Fruit fly (Drosophila melanogaster): ENCODE results near the gene CG5984.

CG5984 gene

dm6 chr3R:27245401-27245757, 2.4 kb downstream of the CG5984 start:
- TF ChIP-seq ci (GFP tag; IDR thresholded peaks at IDR 0.05) (peak; percentile 52; the same call in 1 of the 3 replicates), Side (GFP tag; optimal IDR thresholded peaks at IDR 0.05) (no peak), CG33557 (GFP tag; optimal IDR thresholded peaks at IDR 0.05) (no peak), Hand (GFP tag; optimal IDR thresholded peaks at IDR 0.05) (no peak), stc (GFP tag; IDR thresholded peaks at IDR 0.05) (no peak), Optix (GFP tag; IDR thresholded peaks at IDR 0.05) (no peak), pb (GFP tag; optimal IDR thresholded peaks at IDR 0.05) (no peak), Abd-B (GFP tag; optimal IDR thresholded peaks at IDR 0.05) (no peak), Ptx1 (GFP tag; IDR thresholded peaks at IDR 0.05) (no peak), CG1529 (GFP tag; optimal IDR thresholded peaks at IDR 0.05) (no peak), Rx (GFP tag; IDR thresholded peaks at IDR 0.05) (no peak), twi (tag; optimal IDR thresholded peaks at IDR 0.05) (no peak), CG12942 (GFP tag; optimal IDR thresholded peaks at IDR 0.05) (no peak), CG11504 (tag; optimal IDR thresholded peaks at IDR 0.05) (no peak), BEAF-32 (GFP tag; optimal IDR thresholded peaks at IDR 0.05) (peak; percentile 15), CG10543 (GFP tag; optimal IDR thresholded peaks at IDR 0.05) (peak; percentile 33), run (tag; optimal IDR thresholded peaks at IDR 0.05) (no peak), Lim3 (GFP tag; IDR thresholded peaks at IDR 0.05) (no peak), zen2 (GFP tag; IDR thresholded peaks at IDR 0.05; ENCODE audit: partially characterized antibody) (no peak), Elba2 (GFP tag; optimal IDR thresholded peaks at IDR 0.05) (peak; percentile 39), Trl (optimal IDR thresholded peaks at IDR 0.05) (peak in 1 of 2 experiments; percentile 23), Trl (GFP tag; optimal IDR thresholded peaks at IDR 0.05) (no peak), CG16779 (GFP tag; IDR thresholded peaks at IDR 0.05) (no peak), cg (GFP tag; optimal IDR thresholded peaks at IDR 0.05) (peak; percentile 70), CG8944 (GFP tag; optimal IDR thresholded peaks at IDR 0.05) (no peak), CG11398 (GFP tag; optimal IDR thresholded peaks at IDR 0.05) (no peak), wek (GFP tag; optimal IDR thresholded peaks at IDR 0.05) (no peak), ranshi (GFP tag; IDR thresholded peaks at IDR 0.05) (no peak), pfk (GFP tag; optimal IDR thresholded peaks at IDR 0.05) (no peak), sug (tag; optimal IDR thresholded peaks at IDR 0.05) (no peak), H15 (GFP tag; IDR thresholded peaks at IDR 0.05) (no peak), nmo (GFP tag; optimal IDR thresholded peaks at IDR 0.05) (peak; percentile 10), chif (GFP tag; optimal IDR thresholded peaks at IDR 0.05) (peak in 1 of 2 experiments; percentile 17), CG9215 (GFP tag; IDR thresholded peaks at IDR 0.05) (peak; percentile 26; the same call in 1 of the 2 replicates), pzg (GFP tag; optimal IDR thresholded peaks at IDR 0.05) (peak; percentile 10), wor (GFP tag; IDR thresholded peaks at IDR 0.05) (no peak), dysf (GFP tag; IDR thresholded peaks at IDR 0.05) (no peak), Ada2b (GFP tag; IDR thresholded peaks at IDR 0.05) (no peak), Mrtf (GFP tag; IDR thresholded peaks at IDR 0.05) (no peak), B-H1 (GFP tag; IDR thresholded peaks at IDR 0.05) (no peak), CG6689 (GFP tag; IDR thresholded peaks at IDR 0.05) (no peak), oc (tag; optimal IDR thresholded peaks at IDR 0.05) (no peak), CG2199 (GFP tag; IDR thresholded peaks at IDR 0.05) (no peak), CG17361 (GFP tag; IDR thresholded peaks at IDR 0.05) (no peak), Dp (GFP tag; optimal IDR thresholded peaks at IDR 0.05) (peak; percentile 16), CG16863 (GFP tag; optimal IDR thresholded peaks at IDR 0.05) (no peak), CG4617 (GFP tag; optimal IDR thresholded peaks at IDR 0.05; ENCODE audit: borderline replicate concordance) (no peak), tgo (GFP tag; IDR thresholded peaks at IDR 0.05) (0 out of 3 replicates have a peak, but pooled peaks have one; percentile 19), CG34422 (GFP tag; IDR thresholded peaks at IDR 0.05) (peak; percentile 56; the same call in 2 of the 3 replicates), org-1 (GFP tag; optimal IDR thresholded peaks at IDR 0.05) (no peak), fd64A (GFP tag; optimal IDR thresholded peaks at IDR 0.05) (no peak), phol (tag; optimal IDR thresholded peaks at IDR 0.05) (no peak), Nf-YC (tag; optimal IDR thresholded peaks at IDR 0.05) (peak; percentile 50)
